Worm (Caenorhabditis elegans) whole organism, mixed stage, embryonic: ENCODE results near the gene sma-6.

Experiments
- ces-1 ChIP-seq: fragments of 150-350 bp; optimal IDR thresholded peaks from 2 replicates; lab custom pipeline; 2014; ENCODE audit warnings: missing biosample characterization, missing genetic modification reagents, missing genetic modification characterization
- elt-3 ChIP-seq: fragments of 150-350 bp; optimal IDR thresholded peaks from 2 replicates; lab custom pipeline; 2014; ENCODE audit warnings: missing biosample characterization, missing genetic modification characterization
- mab-5 ChIP-seq: fragments of 150-350 bp; optimal IDR thresholded peaks from 2 replicates; lab custom pipeline; 2014; ENCODE audit warnings: missing biosample characterization, missing genetic modification characterization
- nhr-237 ChIP-seq: fragments of 150-350 bp; optimal IDR thresholded peaks from 2 replicates; lab custom pipeline; 2014; ENCODE audit warnings: missing biosample characterization, missing genetic modification characterization
- pha-4 ChIP-seq: fragments of 150-350 bp; optimal IDR thresholded peaks from 2 replicates; lab custom pipeline; 2018; ENCODE audit warnings: missing biosample characterization, missing genetic modification reagents, missing genetic modification characterization
- sptf-1 ChIP-seq: sonication (generic microtip); optimal IDR thresholded peaks from 2 replicates; lab custom pipeline; 2017; ENCODE audit warnings: mild to moderate bottlenecking, missing genetic modification characterization, moderate library complexity, missing compliant biosample characterization
- tbx-8 ChIP-seq: fragments of 200-800 bp; sonication (Bioruptor generic); optimal IDR thresholded peaks from 2 replicates; lab custom pipeline; 2018; ENCODE audit warnings: mild to moderate bottlenecking, missing genetic modification characterization, moderate library complexity, missing compliant biosample characterization
- unc-62 ChIP-seq: fragments of 150-350 bp; optimal IDR thresholded peaks from 2 replicates; lab custom pipeline; 2014; ENCODE audit warnings: missing biosample characterization, missing genetic modification reagents, missing genetic modification characterization

DNA sequence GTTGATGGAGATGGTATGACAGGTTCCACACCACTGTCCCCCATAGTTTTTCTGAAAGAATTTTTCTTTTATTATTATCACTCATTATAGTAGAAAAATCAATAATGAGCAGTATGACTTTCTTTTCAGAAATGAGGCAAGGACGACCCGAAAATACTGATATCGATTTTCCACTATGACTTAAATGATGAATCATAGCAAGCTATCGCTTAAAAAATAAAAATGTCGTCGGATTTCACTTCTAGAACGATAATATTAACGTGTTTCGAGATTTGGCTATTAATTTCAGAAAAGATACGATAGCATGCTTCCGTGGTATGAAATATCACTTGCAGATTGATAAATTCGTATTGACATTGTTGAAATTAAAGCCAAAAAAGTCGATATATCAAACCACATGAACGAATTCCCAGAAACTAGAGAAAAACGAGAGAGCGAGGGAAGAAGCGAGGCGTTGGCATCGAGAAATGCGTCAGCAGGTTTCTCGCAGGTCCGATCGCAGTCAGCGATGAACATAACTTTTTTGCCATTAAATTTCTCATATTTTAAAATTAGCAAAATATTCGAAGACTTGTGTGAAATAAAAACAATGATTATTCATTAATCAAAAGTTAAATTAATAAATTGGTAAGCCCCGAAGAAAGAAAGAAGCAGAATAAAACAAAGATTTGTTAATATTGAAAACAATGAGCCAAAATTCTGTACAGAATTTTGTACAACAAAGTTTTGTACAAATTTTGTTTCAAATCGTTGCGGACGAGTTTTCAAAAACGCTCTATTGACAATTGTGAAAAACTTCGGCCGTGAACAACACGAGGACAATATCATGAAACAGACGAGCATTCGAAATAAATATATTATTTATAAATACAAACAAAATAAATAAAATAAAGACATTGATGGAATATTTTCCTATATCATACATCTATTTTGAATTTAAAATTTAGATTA, 31.4 kb downstream of the sma-6 start, which contains the start of gene C32D5.11:
- peak; percentile 20 for TF ChIP-seq ces-1
- TF ChIP-seq sptf-1 (tag; lab: Kevin White, UChicago), result peak; percentile 55
- no peak for TF ChIP-seq pha-4 (tag; lab: Kevin White, UChicago)
- TF ChIP-seq mab-5 (tag; lab: Kevin White, UChicago), result no peak
- no peak for TF ChIP-seq nhr-237 (tag; lab: Kevin White, UChicago)
- TF ChIP-seq unc-62 (GFP tag; lab: Kevin White, UChicago), result no peak
- TF ChIP-seq tbx-8 (GFP tag; lab: Kevin White, UChicago), result no peak
- TF ChIP-seq elt-3 (tag; lab: Kevin White, UChicago), result no peak
